Worm (Caenorhabditis elegans) whole organism, young adult: ENCODE measurements around the gene clec-82.

Experiments used
- B0019.2 ChIP-seq: fragments of 200-800 bp; sonication (Bioruptor generic); conservative IDR thresholded peaks from 2 replicates; pipeline ENCODE4 v1.3.6; 2022; ENCODE audit warnings: missing genetic modification reagents, missing genetic modification characterization, missing compliant biosample characterization
- B0035.1 ChIP-seq: sonication (generic microtip); optimal IDR thresholded peaks from 2 replicates; lab custom pipeline; 2016; ENCODE audit warnings: missing genetic modification characterization, mild to moderate bottlenecking, missing compliant biosample characterization, missing genotype, missing genetic modification reagents
- B0261.1 ChIP-seq: sonication (generic microtip); optimal IDR thresholded peaks from 2 replicates; lab custom pipeline; 2016; ENCODE audit warnings: mild to moderate bottlenecking, missing genetic modification characterization, moderate library complexity, missing compliant biosample characterization
- B0336.3 ChIP-seq: fragments of 200-800 bp; sonication (Bioruptor generic); IDR thresholded peaks from 2 replicates; pipeline ENCODE4 v1.3.6; 2022; ENCODE audit warnings: missing genetic modification characterization, missing compliant biosample characterization
- C06A6.2 ChIP-seq: fragments of 200-800 bp; sonication (Bioruptor generic); conservative IDR thresholded peaks from 2 replicates; pipeline ENCODE4 v1.3.6; 2022; ENCODE audit warnings: missing genetic modification characterization, missing compliant biosample characterization
- F39B2.1 ChIP-seq: fragments of 200-800 bp; sonication (Bioruptor generic); IDR thresholded peaks from 2 replicates; pipeline ENCODE4 v1.3.6; 2022; ENCODE audit warnings: missing genetic modification reagents, missing genetic modification characterization, missing compliant biosample characterization
- F55B11.4 ChIP-seq: sonication (generic microtip); optimal IDR thresholded peaks from 2 replicates; lab custom pipeline; 2016; ENCODE audit warnings: missing compliant biosample characterization, missing genetic modification characterization, borderline replicate concordance; ENCODE audit not compliant: insufficient read depth
- T07F8.4 ChIP-seq: sonication (generic microtip); optimal IDR thresholded peaks from 2 replicates; lab custom pipeline; 2016; ENCODE audit warnings: mild to moderate bottlenecking, missing genetic modification characterization, moderate library complexity, missing compliant biosample characterization
- Y53F4B.3 ChIP-seq: fragments of 200-800 bp; sonication (Bioruptor generic); IDR thresholded peaks from 2 replicates; pipeline ENCODE4 v1.3.6; 2022; ENCODE audit warnings: missing genetic modification reagents, missing genetic modification characterization, missing compliant biosample characterization
- Y53G8AR.9 ChIP-seq: fragments of 200-800 bp; sonication (Bioruptor generic); conservative IDR thresholded peaks from 2 replicates; pipeline ENCODE4 v1.3.6; 2022; ENCODE audit warnings: missing genetic modification reagents, missing genetic modification characterization, missing compliant biosample characterization
- Y56A3A.18 ChIP-seq: fragments of 200-800 bp; sonication (Bioruptor generic); IDR thresholded peaks from 2 replicates; pipeline ENCODE4 v1.3.6; 2022; ENCODE audit warnings: missing genetic modification reagents, missing genetic modification characterization, missing compliant biosample characterization
- Y95B8A.8 ChIP-seq: fragments of 200-800 bp; sonication (Bioruptor generic); IDR thresholded peaks from 2 replicates; pipeline ENCODE4 v1.3.6; 2022; ENCODE audit warnings: missing genetic modification reagents, missing genetic modification characterization, missing compliant biosample characterization
- atf-7 ChIP-seq: sonication (generic microtip); optimal IDR thresholded peaks from 2 replicates; lab custom pipeline; 2017; ENCODE audit warnings: mild to moderate bottlenecking, missing genetic modification characterization, missing compliant biosample characterization
- bed-2 ChIP-seq: fragments of 200-800 bp; sonication (Bioruptor generic); IDR thresholded peaks from 2 replicates; pipeline ENCODE4 v1.3.6; 2022; ENCODE audit warnings: missing genetic modification reagents, missing genetic modification characterization, missing compliant biosample characterization
- ccch-3 ChIP-seq: fragments of 200-800 bp; sonication (Bioruptor generic); optimal IDR thresholded peaks from 2 replicates; lab custom pipeline; 2018; ENCODE audit warnings: mild to moderate bottlenecking, missing genetic modification characterization, missing compliant biosample characterization
- ceh-79 ChIP-seq: sonication (generic microtip); optimal IDR thresholded peaks from 2 replicates; lab custom pipeline; 2017; ENCODE audit warnings: mild to moderate bottlenecking, missing genetic modification characterization, missing compliant biosample characterization
- dpl-1 ChIP-seq: fragments of 150-350 bp; optimal IDR thresholded peaks from 2 replicates; lab custom pipeline; 2014; ENCODE audit warnings: missing biosample characterization, missing genetic modification reagents, missing genetic modification characterization
- efl-1 ChIP-seq: fragments of 150-350 bp; optimal IDR thresholded peaks from 2 replicates; lab custom pipeline; 2014; ENCODE audit warnings: missing biosample characterization, missing genetic modification reagents, missing genetic modification characterization
- egl-18 ChIP-seq: fragments of 200-800 bp; sonication (Bioruptor generic); IDR thresholded peaks from 2 replicates; pipeline ENCODE4 v1.3.6; 2022; ENCODE audit warnings: missing genetic modification reagents, missing genetic modification characterization, missing compliant biosample characterization
- ets-4 ChIP-seq: fragments of 200-800 bp; sonication (Bioruptor generic); optimal IDR thresholded peaks from 2 replicates; lab custom pipeline; 2018; ENCODE audit warnings: mild to moderate bottlenecking, missing genetic modification characterization, missing compliant biosample characterization
- fkh-3 ChIP-seq: sonication (generic microtip); optimal IDR thresholded peaks from 2 replicates; lab custom pipeline; 2016; ENCODE audit warnings: mild to moderate bottlenecking, missing genetic modification characterization, missing compliant biosample characterization
- gei-17 ChIP-seq: fragments of 200-800 bp; sonication (Bioruptor generic); optimal IDR thresholded peaks from 2 replicates; lab custom pipeline; 2018; ENCODE audit warnings: mild to moderate bottlenecking, missing genetic modification characterization, missing compliant biosample characterization
- lin-26 ChIP-seq: fragments of 200-800 bp; sonication (Bioruptor generic); IDR thresholded peaks from 2 replicates; pipeline ENCODE4 v1.3.6; 2022; ENCODE audit warnings: missing genetic modification reagents, missing genetic modification characterization, missing compliant biosample characterization
- lin-35 ChIP-seq, 3 experiments: fragments of 150-350 bp in 2 of 3; sonication (generic microtip) in 1 of 3; optimal IDR thresholded peaks; 2 replicates each; lab custom pipeline; 2014 to 2018; ENCODE audit warnings: missing biosample characterization in 3 of 3, missing genetic modification characterization in 3 of 3, missing genetic modification reagents in 3 of 3
- lin-40 ChIP-seq: sonication (generic microtip); optimal IDR thresholded peaks from 2 replicates; lab custom pipeline; 2016; ENCODE audit warnings: missing genetic modification characterization, mild to moderate bottlenecking, missing compliant biosample characterization, missing genotype, missing genetic modification reagents
- lin-54 ChIP-seq: fragments of 200-800 bp; sonication (Bioruptor generic); optimal IDR thresholded peaks from 2 replicates; lab custom pipeline; 2018; ENCODE audit warnings: mild to moderate bottlenecking, missing genetic modification characterization, missing compliant biosample characterization
- lsy-27 ChIP-seq: sonication (generic microtip); optimal IDR thresholded peaks from 2 replicates; lab custom pipeline; 2017; ENCODE audit warnings: missing genetic modification characterization, mild to moderate bottlenecking, missing compliant biosample characterization, antibody characterized with exemption, missing genotype, borderline replicate concordance; ENCODE audit not compliant: insufficient read depth
- madf-10 ChIP-seq: sonication (generic microtip); optimal IDR thresholded peaks from 2 replicates; lab custom pipeline; 2016; ENCODE audit warnings: mild to moderate bottlenecking, missing genetic modification characterization, missing compliant biosample characterization
- mxl-1 ChIP-seq: sonication (generic microtip); optimal IDR thresholded peaks from 2 replicates; lab custom pipeline; 2016; ENCODE audit warnings: missing genetic modification characterization, missing compliant biosample characterization
- nhr-120 ChIP-seq: fragments of 200-800 bp; sonication (Bioruptor generic); IDR thresholded peaks from 2 replicates; pipeline ENCODE4 v1.3.6; 2022; ENCODE audit warnings: missing genetic modification characterization, missing compliant biosample characterization
- nhr-27 ChIP-seq: fragments of 200-800 bp; sonication (Bioruptor generic); optimal IDR thresholded peaks from 2 replicates; lab custom pipeline; 2018; ENCODE audit warnings: mild to moderate bottlenecking, missing genetic modification characterization, moderate library complexity, missing compliant biosample characterization
- pbrm-1 ChIP-seq: fragments of 200-800 bp; sonication (Bioruptor generic); IDR thresholded peaks from 2 replicates; pipeline ENCODE4 v1.3.6; 2022; ENCODE audit warnings: missing genetic modification reagents, missing genetic modification characterization, missing compliant biosample characterization
- rcor-1 ChIP-seq: fragments of 200-800 bp; sonication (Bioruptor generic); IDR thresholded peaks from 2 replicates; pipeline ENCODE4 v1.3.6; 2022; ENCODE audit warnings: missing genetic modification reagents, missing genetic modification characterization, missing compliant biosample characterization
- rec-8 ChIP-seq, 2 experiments: sonication (generic microtip); optimal IDR thresholded peaks; 2 replicates each; lab custom pipeline; 2016; ENCODE audit warnings: mild to moderate bottlenecking in 2 of 2, missing genetic modification characterization in 2 of 2, missing genetic modification reagents in 2 of 2, missing genotype in 2 of 2, missing biosample characterization in 1 of 2, missing compliant biosample characterization in 1 of 2, moderate library complexity in 1 of 2
- sdz-38 ChIP-seq: sonication (generic microtip); optimal IDR thresholded peaks from 2 replicates; lab custom pipeline; 2016; ENCODE audit warnings: missing genotype, missing genetic modification characterization, missing compliant biosample characterization
- snpc-1.3 ChIP-seq: sonication (generic microtip); optimal IDR thresholded peaks from 2 replicates; lab custom pipeline; 2017; ENCODE audit warnings: missing genetic modification characterization, mild to moderate bottlenecking, missing compliant biosample characterization, antibody characterized with exemption, moderate library complexity, missing genotype, missing genetic modification reagents; ENCODE audit not compliant: insufficient read depth
- snpc-3.4 ChIP-seq: sonication (generic microtip); optimal IDR thresholded peaks from 2 replicates; lab custom pipeline; 2017; ENCODE audit warnings: missing genetic modification characterization, mild to moderate bottlenecking, missing compliant biosample characterization, antibody characterized with exemption, moderate library complexity, missing genotype, missing genetic modification reagents
- snpc-4 ChIP-seq, 5 experiments: fragments of 150-350 bp in 1 of 5; sonication (generic microtip) in 4 of 5; optimal IDR thresholded peaks; 2 replicates each; lab custom pipeline; 2014 to 2018; ENCODE audit warnings: missing genetic modification characterization in 5 of 5, missing biosample characterization in 3 of 5, antibody characterized with exemption in 2 of 5, mild to moderate bottlenecking in 2 of 5, missing compliant biosample characterization in 2 of 5, missing genotype in 2 of 5, moderate library complexity in 2 of 5, missing genetic modification reagents in 1 of 5
- somi-1 ChIP-seq: fragments of 200-800 bp; sonication (Bioruptor generic); optimal IDR thresholded peaks from 2 replicates; lab custom pipeline; 2018; ENCODE audit warnings: mild to moderate bottlenecking, missing genetic modification characterization, missing compliant biosample characterization
- sptf-2 ChIP-seq: fragments of 200-800 bp; sonication (Bioruptor generic); optimal IDR thresholded peaks from 2 replicates; lab custom pipeline; 2018; ENCODE audit warnings: mild to moderate bottlenecking, missing genetic modification characterization, missing compliant biosample characterization
- tlf-1 ChIP-seq: fragments of 200-800 bp; sonication (Bioruptor generic); optimal IDR thresholded peaks from 2 replicates; lab custom pipeline; 2018; ENCODE audit warnings: mild to moderate bottlenecking, missing genetic modification characterization, missing compliant biosample characterization
- unc-130 ChIP-seq: sonication (generic microtip); optimal IDR thresholded peaks from 2 replicates; lab custom pipeline; 2016; ENCODE audit warnings: missing genetic modification reagents, missing genetic modification characterization, missing compliant biosample characterization
- ztf-25 ChIP-seq: fragments of 200-800 bp; sonication (Bioruptor generic); IDR thresholded peaks from 2 replicates; pipeline ENCODE4 v1.3.6; 2022; ENCODE audit warnings: missing genetic modification reagents, missing genetic modification characterization, missing compliant biosample characterization

The clec-82 gene

DNA sequence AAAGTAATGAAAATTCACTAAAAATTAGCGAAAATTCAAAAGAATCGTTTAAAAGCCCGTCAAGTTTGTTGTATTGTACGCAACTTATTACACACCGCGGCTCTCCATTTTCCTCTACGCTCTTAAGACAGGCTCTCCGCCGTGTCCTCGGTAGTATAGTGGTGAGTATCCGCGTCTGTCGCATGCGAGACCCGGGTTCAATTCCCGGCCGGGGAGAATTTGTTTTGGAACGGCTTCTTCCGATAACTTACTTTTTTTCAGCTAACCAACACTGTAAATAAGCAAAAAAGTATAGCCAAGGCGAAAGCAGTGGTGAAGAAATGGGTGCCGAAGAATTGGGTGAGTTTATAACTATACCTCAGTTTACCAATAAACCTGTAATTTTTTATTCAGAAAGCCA, 33.3 kb upstream of the clec-82 start (continued):
- TF ChIP-seq efl-1 (GFP tag; lab: Kevin White, UChicago) = no peak
- TF ChIP-seq sdz-38 (tag; lab: Kevin White, UChicago) = no peak
- no peak for TF ChIP-seq lsy-27
- no peak for TF ChIP-seq dpl-1 (GFP tag; lab: Kevin White, UChicago)
- no peak for TF ChIP-seq ets-4
- TF ChIP-seq rec-8 (tag; optimal IDR thresholded peaks at IDR 0.05; lab: Kevin White, UChicago) = no peak
- TF ChIP-seq nhr-27 = no peak
- TF ChIP-seq unc-130 (GFP tag; lab: Kevin White, UChicago) = no peak
- no peak for TF ChIP-seq fkh-3 (tag; lab: Kevin White, UChicago)
- TF ChIP-seq ccch-3 (GFP tag; lab: Kevin White, UChicago) = no peak
- TF ChIP-seq Y53F4B.3 (GFP tag; lab: Robert Waterston, UW) = no peak
- TF ChIP-seq rcor-1 (GFP tag; lab: Robert Waterston, UW) = no peak
- TF ChIP-seq lin-35 (GFP tag; optimal IDR thresholded peaks at IDR 0.05; lab: Kevin White, UChicago) = peak in 1 of 3 experiments; percentile 32
- TF ChIP-seq lin-54 (GFP tag; lab: Kevin White, UChicago) = peak; percentile 53
- TF ChIP-seq Y56A3A.18 (GFP tag; lab: Robert Waterston, UW) = no peak
- peak; percentile 85 for TF ChIP-seq B0261.1 (tag; lab: Kevin White, UChicago)
- no peak for TF ChIP-seq B0035.1
- TF ChIP-seq lin-40 (tag; lab: Kevin White, UChicago) = no peak
- no peak for TF ChIP-seq atf-7 (tag; lab: Kevin White, UChicago)
- TF ChIP-seq tlf-1 (GFP tag; lab: Kevin White, UChicago) = no peak
- TF ChIP-seq Y53G8AR.9 = no peak
- peak; percentile 33 for TF ChIP-seq madf-10 (tag; lab: Kevin White, UChicago)
- no peak for TF ChIP-seq sptf-2 (GFP tag; lab: Kevin White, UChicago)

DNA sequence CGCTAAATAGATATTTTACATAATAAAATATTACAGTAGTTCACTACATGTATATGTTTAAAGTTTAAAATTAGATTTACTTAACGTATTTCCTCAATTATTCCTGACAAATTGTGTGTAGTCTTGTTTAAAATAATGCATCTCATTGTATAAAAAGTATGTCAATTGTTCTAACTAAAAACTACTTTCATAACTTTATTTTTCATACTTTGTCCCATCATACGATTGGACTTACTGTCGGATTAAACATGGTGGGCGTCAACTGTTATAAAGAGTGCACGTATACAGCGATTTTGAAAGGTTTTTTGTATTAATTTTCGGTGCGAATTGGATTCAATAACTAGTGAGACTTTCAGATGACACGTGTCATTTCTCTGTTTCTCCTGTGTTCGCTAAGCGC, 31.8 kb upstream of the clec-82 start, which contains the start of gene Y54G2A.32:
TSS of gene Y54G2A.32 (plus strand) at position 301 of the 400 bp plus-strand sequence.
- no peak for TF ChIP-seq Y95B8A.8

DNA sequence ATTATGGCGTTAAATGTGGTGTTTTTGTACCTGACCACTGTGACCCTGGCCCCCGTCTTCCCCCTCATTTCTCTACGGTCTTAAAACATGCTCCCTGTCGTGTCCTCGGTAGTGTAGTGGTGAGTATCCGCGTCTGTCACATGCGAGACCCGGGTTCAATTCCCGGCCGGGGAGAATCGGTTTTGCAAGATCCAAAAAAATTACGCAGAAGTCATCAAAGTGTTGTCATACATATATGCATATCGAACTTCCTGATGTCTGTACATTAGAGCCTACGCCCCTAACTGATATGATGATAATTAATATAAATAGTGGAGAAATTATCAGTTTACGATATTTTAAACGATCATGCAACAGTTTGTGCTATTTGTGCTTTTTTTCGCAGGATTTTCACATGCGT, 29.9 kb upstream of the clec-82 start, which contains the start of gene Y54G2A.45:
TSS of gene Y54G2A.45 (plus strand) at position 333 of the 400 bp plus-strand sequence.
- TF ChIP-seq B0035.1 (peak; percentile 50), dpl-1 (GFP tag; lab: Kevin White, UChicago) (no peak), C06A6.2 (GFP tag; lab: Robert Waterston, UW) (no peak), lin-26 (GFP tag; lab: Robert Waterston, UW) (peak; percentile 92), ztf-25 (GFP tag; lab: Robert Waterston, UW) (peak; percentile 90; the same call in 1 of the 2 replicates), fkh-3 (tag; lab: Kevin White, UChicago) (no peak), snpc-1.3 (peak; percentile 81), lin-35 (GFP tag; optimal IDR thresholded peaks at IDR 0.05; lab: Kevin White, UChicago) (peak in 2 of 3 experiments; percentile 35 to 40), somi-1 (no peak), mxl-1 (tag; lab: Kevin White, UChicago) (peak; percentile 79), F39B2.1 (GFP tag; lab: Robert Waterston, UW) (no peak), snpc-3.4 (tag; lab: Kevin White, UChicago) (peak; percentile 56), sptf-2 (GFP tag; lab: Kevin White, UChicago) (peak; percentile 84), ceh-79 (no peak), sdz-38 (tag; lab: Kevin White, UChicago) (peak; percentile 43), lin-40 (tag; lab: Kevin White, UChicago) (peak; percentile 71), gei-17 (no peak), efl-1 (GFP tag; lab: Kevin White, UChicago) (peak; percentile 13), nhr-27 (no peak), egl-18 (no peak), bed-2 (GFP tag; lab: Robert Waterston, UW) (no peak), B0019.2 (GFP tag; lab: Robert Waterston, UW) (peak; percentile 34; the same call in 1 of the 2 replicates), nhr-120 (GFP tag; lab: Robert Waterston, UW) (no peak), snpc-4 (GFP tag; optimal IDR thresholded peaks at IDR 0.05; lab: Kevin White, UChicago) (peak; percentile 72), snpc-4 (tag; optimal IDR thresholded peaks at IDR 0.05; lab: Kevin White, UChicago) (peak; percentile 3 to 78 (median 70)), pbrm-1 (GFP tag; lab: Robert Waterston, UW) (peak; percentile 76), F55B11.4 (tag; lab: Kevin White, UChicago) (no peak), B0336.3 (peak; percentile 83), T07F8.4 (tag; lab: Kevin White, UChicago) (peak; percentile 76)
